Fruit fly (Drosophila melanogaster) whole organism, pupa: ENCODE results near the gene Polr1F.

ENCODE experiments used
- CG10348 ChIP-seq: fragments of 200-800 bp; sonication (Bioruptor generic); IDR thresholded peaks from 2 replicates; pipeline ENCODE4 v1.3.6; 2022; ENCODE audit warnings: missing biosample characterization, missing genetic modification characterization
- CG13204 ChIP-seq: fragments of 200-800 bp; sonication (Bioruptor generic); optimal IDR thresholded peaks from 2 replicates; lab custom pipeline; 2018; ENCODE audit warnings: missing biosample characterization, mild to moderate bottlenecking, missing genetic modification characterization, moderate library complexity
- CG15710 ChIP-seq: fragments of 200-800 bp; sonication (Bioruptor generic); optimal IDR thresholded peaks from 2 replicates; lab custom pipeline; 2018; ENCODE audit warnings: missing biosample characterization, mild to moderate bottlenecking, missing genetic modification characterization, moderate library complexity
- CG4496 ChIP-seq: fragments of 200-800 bp; sonication (Bioruptor generic); IDR thresholded peaks from 3 replicates; pipeline ENCODE4 v1.3.6; 2022; ENCODE audit warnings: missing biosample characterization, missing genetic modification characterization
- CG9948 ChIP-seq: fragments of 200-800 bp; sonication (Bioruptor generic); optimal IDR thresholded peaks from 2 replicates; lab custom pipeline; 2018; ENCODE audit warnings: missing biosample characterization, mild to moderate bottlenecking, missing genetic modification characterization, moderate library complexity
- EcR ChIP-seq: fragments of 200-800 bp; sonication (Bioruptor generic); optimal IDR thresholded peaks from 3 replicates; lab custom pipeline; 2019; ENCODE audit warnings: missing biosample characterization, missing genetic modification characterization, mild to moderate bottlenecking, moderate library complexity, missing genetic modification reagents
- Ets98B ChIP-seq: fragments of 200-800 bp; sonication (Bioruptor generic); IDR thresholded peaks from 2 replicates; pipeline ENCODE4 v1.3.6; 2022; ENCODE audit warnings: missing biosample characterization, missing genetic modification characterization
- Pif1B ChIP-seq: fragments of 200-800 bp; sonication (Bioruptor generic); optimal IDR thresholded peaks from 3 replicates; lab custom pipeline; 2016; ENCODE audit warnings: missing biosample characterization, missing genetic modification characterization
- fd96Ca ChIP-seq: fragments of 200-800 bp; sonication (Bioruptor generic); IDR thresholded peaks from 3 replicates; pipeline ENCODE4 v1.3.6; 2022; ENCODE audit warnings: missing biosample characterization, missing genetic modification characterization
- rn ChIP-seq: fragments of 200-800 bp; sonication (Bioruptor generic); IDR thresholded peaks from 2 replicates; pipeline ENCODE4 v1.3.6; 2022; ENCODE audit warnings: missing biosample characterization, missing genetic modification characterization

DNA sequence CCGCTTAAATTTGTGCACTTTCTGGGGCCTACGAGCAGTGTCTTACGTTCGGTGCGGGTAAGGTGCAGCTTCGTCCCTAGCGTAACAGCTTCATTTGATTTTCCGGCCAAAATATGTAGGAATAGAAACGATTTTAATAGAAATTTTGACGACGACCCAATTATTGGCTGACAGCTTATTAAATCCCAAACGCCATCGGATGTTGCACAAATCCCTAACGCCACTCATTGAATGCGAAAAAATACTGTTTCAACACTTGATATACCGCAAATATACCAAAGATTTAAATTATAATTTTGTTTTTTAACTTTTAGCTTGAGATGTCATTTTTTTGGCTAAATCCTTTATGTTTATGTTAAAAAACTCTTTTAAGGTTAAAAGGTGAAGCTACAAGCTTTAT is 37.4 kb upstream of the Polr1F start, which contains the start of gene Fgop2:
- TF ChIP-seq fd96Ca (GFP tag; lab: Robert Waterston, UW) (no peak), CG13204 (GFP tag; lab: Kevin White, UChicago) (no peak), CG15710 (tag; lab: Kevin White, UChicago) (no peak), CG10348 (GFP tag; lab: Robert Waterston, UW) (no peak), EcR (GFP tag; lab: Kevin White, UChicago) (no peak), Pif1B (GFP tag; lab: Kevin White, UChicago) (no peak), CG9948 (tag; lab: Kevin White, UChicago) (no peak), Ets98B (GFP tag; lab: Robert Waterston, UW) (no peak), CG4496 (GFP tag; lab: Robert Waterston, UW) (no peak), rn (GFP tag; lab: Robert Waterston, UW) (no peak)
